Fruit fly (Drosophila melanogaster) ovary, adult (tissue): ENCODE measurements around the gene CG34462.

Experiments used
- CG17801 ChIP-seq: fragments of 200-800 bp; optimal IDR thresholded peaks from 2 replicates; lab custom pipeline; 2019; ENCODE audit warnings: missing biosample characterization, mild to moderate bottlenecking, missing genetic modification characterization, moderate library complexity; ENCODE audit not compliant: partially characterized antibody

The CG34462 gene

dm6 chr3L:8345182-8345581 is 16.8 kb downstream of the CG34462 start:
- TF ChIP-seq CG17801 (GFP tag; lab: Kevin White, UChicago), result no peak

- TF ChIP-seq CG17801 (GFP tag; lab: Kevin White, UChicago), result peak; percentile 82
These were observed 18.0 kb downstream of the CG34462 start, which contains the start of the genes CG7182 and GAPcenA for dm6 chr3L:8346100-8346980. Gene CG7182, minus strand, starts transcription at chr3L:8346382. Gene GAPcenA, plus strand, starts transcription at chr3L:8346561.

dm6 chr3L:8347346-8347745 is 19.0 kb downstream of the CG34462 start:
- no peak for TF ChIP-seq CG17801 (GFP tag; lab: Kevin White, UChicago)

- TF ChIP-seq CG17801 (GFP tag; lab: Kevin White, UChicago), result no peak
These were observed 27.8 kb downstream of the CG34462 start, which contains the start of gene Culd for dm6 chr3L:8356196-8356595. Gene Culd, minus strand, starts transcription at chr3L:8356296.

DNA sequence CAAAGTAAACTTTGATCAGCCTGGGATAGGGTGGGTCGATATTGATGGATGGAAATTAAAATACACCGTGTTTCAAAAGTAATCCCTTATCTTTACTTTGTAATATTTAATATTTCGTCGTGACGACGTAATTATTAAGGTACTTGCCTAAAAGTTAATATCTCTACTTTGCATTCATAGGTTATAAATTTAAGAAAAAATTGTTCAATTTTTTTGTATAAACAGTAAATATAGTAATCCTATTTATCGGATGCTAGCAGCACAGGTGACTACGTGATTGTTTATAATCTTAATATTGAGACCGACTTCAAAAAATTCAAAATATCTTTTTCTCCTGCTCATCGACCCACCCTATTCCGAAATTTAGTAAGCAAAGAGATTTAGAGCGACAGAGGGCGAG is 29.8 kb downstream of the CG34462 start:
- peak; percentile 10 for TF ChIP-seq CG17801 (GFP tag; lab: Kevin White, UChicago)

dm6 chr3L:8358776-8359455 is 30.5 kb downstream of the CG34462 start:
- TF ChIP-seq CG17801 (GFP tag; lab: Kevin White, UChicago), result no peak

DNA sequence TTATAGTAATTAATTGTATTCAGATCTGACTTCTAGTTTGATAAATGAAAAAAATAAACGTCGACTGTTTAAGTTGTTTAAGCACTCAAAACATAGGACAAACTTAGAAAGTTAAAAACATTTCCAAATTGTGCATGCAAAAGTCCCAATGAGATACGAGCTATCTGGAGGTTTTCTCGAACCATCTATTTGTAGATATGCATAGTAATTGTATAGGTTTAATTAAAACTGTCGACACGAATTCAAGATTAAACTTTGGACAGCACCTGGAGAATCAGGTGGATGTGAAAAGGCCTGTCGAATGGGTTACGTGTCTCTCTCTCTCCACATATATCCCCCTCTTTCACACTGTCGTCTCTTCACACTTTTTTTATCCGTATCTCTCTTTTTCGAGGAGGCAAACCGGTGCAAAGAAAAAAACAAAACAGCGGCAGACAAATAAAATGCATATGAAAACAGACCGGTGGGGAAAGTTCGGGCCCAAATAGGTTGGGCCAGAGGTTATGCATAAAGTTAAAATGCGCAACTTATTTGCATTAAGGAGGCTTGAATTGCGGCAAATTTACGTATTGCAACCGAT is 31.8 kb downstream of the CG34462 start:
- no peak for TF ChIP-seq CG17801 (GFP tag; lab: Kevin White, UChicago)

DNA sequence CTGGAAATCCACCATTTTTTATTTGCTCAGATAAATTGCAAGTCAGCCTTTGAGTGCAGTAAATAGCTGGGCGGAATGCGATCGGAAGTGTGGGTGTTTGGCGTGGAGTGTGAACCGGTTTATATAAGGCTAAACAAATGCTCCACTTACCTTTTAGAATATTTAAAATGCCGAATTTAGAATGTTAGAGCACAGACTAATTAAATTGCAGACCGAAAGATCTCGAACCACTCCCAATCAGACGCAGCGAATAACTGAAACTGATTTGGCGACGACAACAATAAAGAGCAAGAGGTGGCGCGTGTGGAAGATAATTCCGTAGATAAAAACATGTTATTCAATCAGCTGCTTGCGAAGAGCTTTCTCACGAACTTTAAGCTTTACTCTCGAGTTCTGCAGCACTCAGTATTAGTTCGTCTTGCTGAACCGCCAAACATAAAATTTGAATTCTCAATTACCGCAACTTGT is 32.3 kb downstream of the CG34462 start, which contains the start of gene Idh:
Idh (minus strand) TSS at position 264 of the 468 bp plus-strand sequence.
- peak; percentile 81 for TF ChIP-seq CG17801 (GFP tag; lab: Kevin White, UChicago)

DNA sequence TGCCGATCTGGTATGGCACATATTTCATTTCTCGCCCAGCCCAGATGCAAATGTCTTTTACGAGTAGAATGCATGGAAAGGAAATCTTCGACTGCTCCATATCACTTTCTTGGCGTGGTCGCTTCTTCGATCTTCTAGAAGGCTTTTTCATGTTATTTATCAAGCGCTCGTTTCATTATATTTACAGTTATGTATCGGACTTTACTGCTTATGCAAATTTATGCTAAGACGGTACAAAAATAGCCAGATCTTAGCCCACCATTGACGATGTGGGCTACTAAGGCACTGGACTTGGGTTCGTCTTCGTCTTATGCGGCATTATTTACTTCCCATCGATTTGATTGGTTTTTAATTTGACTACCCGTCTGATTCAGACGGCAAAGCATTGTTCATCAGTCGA is 34.9 kb downstream of the CG34462 start:
- TF ChIP-seq CG17801 (GFP tag; lab: Kevin White, UChicago), result no peak

DNA sequence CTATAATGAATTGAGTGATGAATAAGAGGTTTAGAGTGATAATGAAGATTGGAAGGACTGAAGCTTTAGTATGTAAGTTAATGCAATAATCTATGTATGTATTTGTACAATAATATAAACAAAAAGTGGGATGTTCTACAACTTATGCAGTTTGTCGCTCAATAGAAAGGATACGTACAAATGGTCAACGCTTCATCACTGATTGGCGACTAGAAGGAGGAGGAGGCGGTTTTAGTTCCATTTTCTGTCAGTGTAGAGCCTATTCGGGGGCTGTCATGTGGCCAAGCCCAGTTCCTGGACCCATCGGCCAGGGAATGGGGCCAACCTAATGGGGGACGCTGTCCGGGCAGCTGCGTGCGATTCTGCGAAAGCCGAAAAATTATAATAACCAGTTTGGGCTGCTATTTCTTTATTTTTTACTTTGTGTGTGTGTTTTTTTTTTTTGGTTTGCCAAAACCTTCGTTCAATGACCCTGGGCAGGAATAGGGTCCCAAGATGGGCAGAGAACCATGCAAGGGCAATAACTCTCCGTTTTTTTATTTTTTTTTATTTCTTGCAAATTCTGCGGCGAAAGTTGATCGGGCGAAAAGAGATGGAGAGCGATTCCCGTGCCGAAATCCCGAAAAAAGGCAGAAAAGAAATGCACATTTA is 40.4 kb downstream of the CG34462 start:
- no peak for TF ChIP-seq CG17801 (GFP tag; lab: Kevin White, UChicago)

DNA sequence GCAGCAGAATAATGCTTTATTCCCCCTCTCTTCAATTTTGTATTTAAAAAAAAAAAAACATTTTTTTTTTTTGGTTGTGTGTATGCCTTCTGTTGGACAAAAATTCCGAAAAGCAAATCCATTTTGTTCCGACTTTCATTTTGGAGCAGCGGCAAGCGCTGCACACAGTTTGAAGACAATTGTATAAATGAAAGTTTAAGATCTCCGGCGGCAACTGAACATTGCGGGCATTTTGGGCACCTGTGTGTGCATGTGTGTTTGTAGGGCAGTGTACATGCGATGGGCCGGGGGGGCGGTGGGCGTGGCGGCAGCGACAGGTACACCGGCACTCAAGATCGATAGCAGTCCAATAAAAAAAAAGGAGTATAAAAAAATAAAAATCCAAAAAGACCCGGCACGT is 41.1 kb downstream of the CG34462 start:
- no peak for TF ChIP-seq CG17801 (GFP tag; lab: Kevin White, UChicago)

DNA sequence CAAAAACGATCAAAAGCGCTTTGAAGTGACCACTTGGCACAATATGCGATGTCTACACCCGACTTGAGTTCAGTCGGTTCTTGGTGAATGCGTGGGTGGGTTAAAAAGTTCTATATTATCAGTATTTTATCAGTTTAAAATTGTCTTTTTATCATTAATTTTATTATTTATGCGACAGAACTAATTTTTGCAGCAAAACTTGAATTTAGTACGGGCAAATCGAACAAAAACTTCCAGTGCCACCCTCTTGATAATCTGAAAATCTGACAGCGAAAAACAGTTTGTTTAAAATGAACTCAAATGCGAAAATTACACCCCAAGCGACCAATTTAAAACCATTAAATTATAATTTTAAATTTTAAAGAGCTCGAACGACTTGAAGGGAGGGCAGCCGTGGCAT is 42.5 kb downstream of the CG34462 start:
- TF ChIP-seq CG17801 (GFP tag; lab: Kevin White, UChicago), result no peak

- TF ChIP-seq CG17801 (GFP tag; lab: Kevin White, UChicago), result no peak
These were observed 43.2 kb downstream of the CG34462 start for dm6 chr3L:8371538-8371937.

DNA sequence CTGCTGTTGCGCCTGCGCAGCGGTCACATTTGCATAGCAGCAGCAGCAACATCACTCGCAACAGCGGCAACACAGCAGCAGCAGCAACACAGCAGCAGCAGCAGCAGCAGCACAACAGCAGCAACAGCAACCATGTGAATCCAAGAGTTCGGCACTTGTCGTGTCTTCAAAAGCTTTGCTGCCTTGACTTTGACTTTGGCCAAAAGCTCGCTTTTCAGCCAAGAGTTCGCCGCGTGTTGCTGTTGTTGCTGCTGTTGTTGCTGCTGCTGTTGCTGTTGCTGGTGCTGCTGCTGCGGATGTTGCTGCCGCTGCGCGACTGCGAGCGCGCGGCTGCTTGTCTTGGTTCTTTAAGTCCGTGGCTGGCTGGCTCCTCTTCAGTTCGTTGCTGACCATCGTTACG is 43.7 kb downstream of the CG34462 start, which contains the start of gene ImpE1:
ImpE1 (plus strand) TSS at position 371 of the 400 bp plus-strand sequence.
- TF ChIP-seq CG17801 (GFP tag; lab: Kevin White, UChicago), result no peak
